Fruit fly (Drosophila melanogaster): ENCODE data around the gene QC.

- TF ChIP-seq gl (tag; optimal IDR thresholded peaks at IDR 0.05): no peak
- no peak for TF ChIP-seq CG13204 (GFP tag; optimal IDR thresholded peaks at IDR 0.05)
- no peak for TF ChIP-seq CG17806 (tag; optimal IDR thresholded peaks at IDR 0.05)
- no peak for TF ChIP-seq D1 (tag; optimal IDR thresholded peaks at IDR 0.05)
- no peak for TF ChIP-seq EcR (GFP tag; optimal IDR thresholded peaks at IDR 0.05)
- TF ChIP-seq CG4496 (GFP tag; IDR thresholded peaks at IDR 0.05): no peak
- no peak for TF ChIP-seq fd96Ca (GFP tag; IDR thresholded peaks at IDR 0.05)
- no peak for TF ChIP-seq rn (GFP tag; IDR thresholded peaks at IDR 0.05)
- no peak for TF ChIP-seq Pif1B (GFP tag; optimal IDR thresholded peaks at IDR 0.05)
- TF ChIP-seq CG12605 (GFP tag; IDR thresholded peaks at IDR 0.05): no peak
- no peak for TF ChIP-seq Snoo (tag; optimal IDR thresholded peaks at IDR 0.05)
- no peak for TF ChIP-seq CG8301 (tag; optimal IDR thresholded peaks at IDR 0.05)
- TF ChIP-seq Pif1A (GFP tag; optimal IDR thresholded peaks at IDR 0.05): no peak
Observed at dm6 chr3L:5891114-5891513, 11.1 kb downstream of the QC start.

Measured in whole organism, pupa.